Fruit fly (Drosophila melanogaster): Measurements from ENCODE around the gene Phf5a.

Gene Phf5a

dm6 chr2L:6461497-6461896, 29.1 kb downstream of the Phf5a start (continued):
- TF ChIP-seq D (optimal IDR thresholded peaks at IDR 0.05) (no peak), D (GFP tag; optimal IDR thresholded peaks at IDR 0.05) (peak; percentile 50), wdn (GFP tag; IDR thresholded peaks at IDR 0.05) (no peak), ase (GFP tag; IDR thresholded peaks at IDR 0.05) (peak; percentile 36; the same call in 1 of the 3 replicates), CG2875 (GFP tag; optimal IDR thresholded peaks at IDR 0.05) (peak; percentile 71), run (tag; optimal IDR thresholded peaks at IDR 0.05) (peak; percentile 3), zen2 (GFP tag; IDR thresholded peaks at IDR 0.05; ENCODE audit: partially characterized antibody) (no peak), chif (GFP tag; optimal IDR thresholded peaks at IDR 0.05) (peak in 1 of 2 experiments; percentile 34), nerfin-1 (tag; optimal IDR thresholded peaks at IDR 0.05) (peak; percentile 25), BtbVII (GFP tag; optimal IDR thresholded peaks at IDR 0.05) (peak; percentile 59), Awh (GFP tag; IDR thresholded peaks at IDR 0.05) (peak; percentile 46; the same call in 1 of the 2 replicates), br (optimal IDR thresholded peaks at IDR 0.05) (no peak), CG4854 (GFP tag; optimal IDR thresholded peaks at IDR 0.05) (peak; percentile 23), chinmo (GFP tag; IDR thresholded peaks at IDR 0.05; ENCODE audit: partially characterized antibody) (no peak), CG10431 (GFP tag; optimal IDR thresholded peaks at IDR 0.05) (peak; percentile 35), CG32532 (GFP tag; IDR thresholded peaks at IDR 0.05) (no peak), Ets97D (GFP tag; optimal IDR thresholded peaks at IDR 0.05) (no peak), CG4328 (GFP tag; optimal IDR thresholded peaks at IDR 0.05) (peak; percentile 25), CG11085 (GFP tag; IDR thresholded peaks at IDR 0.05) (no peak), oc (tag; optimal IDR thresholded peaks at IDR 0.05) (peak; percentile 4), sr (GFP tag; IDR thresholded peaks at IDR 0.05) (0 out of 3 replicates have a peak, but pooled peaks have one; percentile 23), kah (GFP tag; optimal IDR thresholded peaks at IDR 0.05) (peak; percentile 49), CG6765 (GFP tag; optimal IDR thresholded peaks at IDR 0.05) (peak; percentile 24), CG15269 (tag; optimal IDR thresholded peaks at IDR 0.05) (peak; percentile 16), Fer1 (GFP tag; optimal IDR thresholded peaks at IDR 0.05) (peak; percentile 52), CG8388 (GFP tag; optimal IDR thresholded peaks at IDR 0.05) (peak; percentile 44), CG11504 (tag; optimal IDR thresholded peaks at IDR 0.05) (peak; percentile 46), CG2712 (tag; optimal IDR thresholded peaks at IDR 0.05) (peak; percentile 16), inv (GFP tag; IDR thresholded peaks at IDR 0.05; ENCODE audit: partially characterized antibody) (no peak), gcm (GFP tag; optimal IDR thresholded peaks at IDR 0.05) (peak; percentile 37), Nf-YB (GFP tag; optimal IDR thresholded peaks at IDR 0.05) (peak; percentile 13), crc (GFP tag; optimal IDR thresholded peaks at IDR 0.05) (no peak), CG4707 (GFP tag; optimal IDR thresholded peaks at IDR 0.05) (peak; percentile 55), lbe (GFP tag; optimal IDR thresholded peaks at IDR 0.05) (peak; percentile 52), pita (GFP tag; optimal IDR thresholded peaks at IDR 0.05) (no peak), CG6654 (GFP tag; optimal IDR thresholded peaks at IDR 0.05) (no peak), CG6813 (GFP tag; optimal IDR thresholded peaks at IDR 0.05) (peak; percentile 70), tap (tag; optimal IDR thresholded peaks at IDR 0.05) (peak; percentile 15), ato (GFP tag; IDR thresholded peaks at IDR 0.05; ENCODE audit: partially characterized antibody) (no peak), Max (GFP tag; optimal IDR thresholded peaks at IDR 0.05) (no peak), CG2129 (GFP tag; IDR thresholded peaks at IDR 0.05; ENCODE audit: partially characterized antibody) (no peak), CG12659 (GFP tag; optimal IDR thresholded peaks at IDR 0.05) (peak; percentile 18), CG15601 (tag; optimal IDR thresholded peaks at IDR 0.05) (peak; percentile 12), dpn (GFP tag; optimal IDR thresholded peaks at IDR 0.05) (peak in 1 of 2 experiments; percentile 20), CTCF (GFP tag; optimal IDR thresholded peaks at IDR 0.05) (peak; percentile 10), jumu (GFP tag; optimal IDR thresholded peaks at IDR 0.05) (no peak), chn (GFP tag; optimal IDR thresholded peaks at IDR 0.05) (no peak), vvl (GFP tag; IDR thresholded peaks at IDR 0.05) (peak; percentile 30), dmrt11E (tag; optimal IDR thresholded peaks at IDR 0.05) (peak; percentile 1), CG8924 (tag; optimal IDR thresholded peaks at IDR 0.05) (no peak), Med (GFP tag) (peak; percentile 84)
